Worm (Caenorhabditis elegans): ENCODE data around the gene Y27F2A.6.
"Not testable (repeated sequence)": the region's sequence is repeated elsewhere in the genome, so short reads cannot be mapped to it uniquely, and the experiment has no call there.

- TF ChIP-seq flt-1 (GFP tag; IDR thresholded peaks at IDR 0.05); med-1 (GFP tag; optimal IDR thresholded peaks at IDR 0.05; ENCODE audit: insufficient read depth); ztf-23 (GFP tag; IDR thresholded peaks at IDR 0.05); cog-1 (tag; optimal IDR thresholded peaks at IDR 0.05): not testable (repeated sequence)
These were observed 32.6 kb upstream of the Y27F2A.6 start, which contains the start of gene ZC239.3 for ce11 chrII:3215762-3216161.

Measured in whole organism, midembryonic.